Worm (Caenorhabditis elegans) whole organism, L3 larva: ENCODE results near the gene srh-276.

ENCODE experiments used
- R02D3.7 ChIP-seq: fragments of 150-350 bp; optimal IDR thresholded peaks from 2 replicates; lab custom pipeline; 2014; ENCODE audit warnings: missing biosample characterization, missing genetic modification characterization
- ama-1 ChIP-seq: fragments of 150-350 bp; optimal IDR thresholded peaks from 2 replicates; lab custom pipeline; 2018
- ceh-16 ChIP-seq: sonication (generic microtip); optimal IDR thresholded peaks from 2 replicates; lab custom pipeline; 2017; ENCODE audit warnings: missing biosample characterization, missing genetic modification characterization
- ceh-9 ChIP-seq: sonication (generic microtip); optimal IDR thresholded peaks from 2 replicates; lab custom pipeline; 2018; ENCODE audit warnings: missing biosample characterization, missing genetic modification characterization
- daf-12 ChIP-seq: fragments of 150-350 bp; optimal IDR thresholded peaks from 2 replicates; lab custom pipeline; 2014; ENCODE audit warnings: missing biosample characterization, missing genetic modification reagents, missing genetic modification characterization
- egl-27 ChIP-seq: sonication (generic microtip); optimal IDR thresholded peaks from 4 replicates; lab custom pipeline; 2017; ENCODE audit warnings: missing biosample characterization, missing genetic modification reagents, missing genetic modification characterization
- egl-5 ChIP-seq: fragments of 150-350 bp; optimal IDR thresholded peaks from 2 replicates; lab custom pipeline; 2017; ENCODE audit warnings: missing biosample characterization, missing genetic modification reagents, missing genetic modification characterization, inconsistent platforms
- elt-1 ChIP-seq: fragments of 150-350 bp; optimal IDR thresholded peaks from 2 replicates; lab custom pipeline; 2014; ENCODE audit warnings: missing biosample characterization, missing genetic modification characterization
- elt-2 ChIP-seq: sonication (generic microtip); optimal IDR thresholded peaks from 2 replicates; lab custom pipeline; 2016; ENCODE audit warnings: missing genetic modification reagents, mild to moderate bottlenecking, missing genetic modification characterization, missing compliant biosample characterization
- elt-3 ChIP-seq, 3 experiments: fragments of 150-350 bp in 1 of 3; sonication (generic microtip) in 2 of 3; optimal IDR thresholded peaks; 2 replicates in 2 of 3; 4 replicates in 1 of 3; lab custom pipeline; 2014 to 2017; ENCODE audit warnings: missing biosample characterization in 3 of 3, missing genetic modification characterization in 3 of 3
- fkh-10 ChIP-seq: sonication (generic microtip); optimal IDR thresholded peaks from 2 replicates; lab custom pipeline; 2017; ENCODE audit warnings: missing biosample characterization, missing genetic modification reagents, missing genetic modification characterization
- fos-1 ChIP-seq: fragments of 150-350 bp; optimal IDR thresholded peaks from 2 replicates; lab custom pipeline; 2014; ENCODE audit warnings: missing biosample characterization, missing genetic modification characterization
- hmg-11 ChIP-seq: sonication (generic microtip); optimal IDR thresholded peaks from 2 replicates; lab custom pipeline; 2016; ENCODE audit warnings: missing genetic modification characterization, missing compliant biosample characterization
- lin-39 ChIP-seq: fragments of 150-350 bp; optimal IDR thresholded peaks from 2 replicates; lab custom pipeline; 2018; ENCODE audit warnings: missing biosample characterization, missing genetic modification reagents, missing genetic modification characterization
- lsy-12 ChIP-seq: sonication (generic microtip); optimal IDR thresholded peaks from 2 replicates; lab custom pipeline; 2016; ENCODE audit warnings: mild to moderate bottlenecking, missing genetic modification characterization, missing compliant biosample characterization
- nfya-1 ChIP-seq: sonication (generic microtip); optimal IDR thresholded peaks from 2 replicates; lab custom pipeline; 2017; ENCODE audit warnings: missing genetic modification characterization, mild to moderate bottlenecking, missing compliant biosample characterization, antibody characterized with exemption, moderate library complexity; ENCODE audit not compliant: insufficient read depth
- nhr-11 ChIP-seq: fragments of 150-350 bp; optimal IDR thresholded peaks from 2 replicates; lab custom pipeline; 2014; ENCODE audit warnings: missing biosample characterization, missing genetic modification characterization
- nhr-23 ChIP-seq: fragments of 150-350 bp; optimal IDR thresholded peaks from 2 replicates; lab custom pipeline; 2014; ENCODE audit warnings: missing biosample characterization, missing genetic modification reagents, missing genetic modification characterization
- nhr-237 ChIP-seq: fragments of 150-350 bp; optimal IDR thresholded peaks from 2 replicates; lab custom pipeline; 2014; ENCODE audit warnings: missing biosample characterization, missing genetic modification characterization
- nhr-25 ChIP-seq: sonication (generic microtip); optimal IDR thresholded peaks from 2 replicates; lab custom pipeline; 2017; ENCODE audit warnings: missing biosample characterization, missing genetic modification characterization
- nhr-28 ChIP-seq: fragments of 150-350 bp; optimal IDR thresholded peaks from 2 replicates; lab custom pipeline; 2014; ENCODE audit warnings: missing biosample characterization, missing genetic modification characterization
- nhr-43 ChIP-seq: sonication (generic microtip); optimal IDR thresholded peaks from 2 replicates; lab custom pipeline; 2016; ENCODE audit warnings: mild to moderate bottlenecking, missing genetic modification characterization, missing compliant biosample characterization; ENCODE audit not compliant: poor library complexity, severe bottlenecking
- nhr-67 ChIP-seq: fragments of 150-350 bp; optimal IDR thresholded peaks from 2 replicates; lab custom pipeline; 2014; ENCODE audit warnings: missing biosample characterization, missing genetic modification characterization
- nhr-76 ChIP-seq: fragments of 150-350 bp; sonication (generic microtip); optimal IDR thresholded peaks from 5 replicates; lab custom pipeline; 2014; ENCODE audit warnings: missing biosample characterization, missing genetic modification characterization
- nhr-77 ChIP-seq: fragments of 150-350 bp; optimal IDR thresholded peaks from 2 replicates; lab custom pipeline; 2014; ENCODE audit warnings: missing biosample characterization, missing genetic modification characterization
- pqm-1 ChIP-seq: fragments of 150-350 bp; optimal IDR thresholded peaks from 2 replicates; lab custom pipeline; 2017; ENCODE audit warnings: missing biosample characterization, missing genetic modification characterization, inconsistent platforms
- sea-2 ChIP-seq: fragments of 150-350 bp; sonication (generic microtip); optimal IDR thresholded peaks from 4 replicates; lab custom pipeline; 2014; ENCODE audit warnings: missing biosample characterization, missing genetic modification reagents, missing genetic modification characterization
- unc-39 ChIP-seq: sonication (generic microtip); optimal IDR thresholded peaks from 4 replicates; lab custom pipeline; 2017; ENCODE audit warnings: missing biosample characterization, missing genetic modification characterization
- unc-62 ChIP-seq: fragments of 150-350 bp; sonication (generic microtip); optimal IDR thresholded peaks from 4 replicates; lab custom pipeline; 2014; ENCODE audit warnings: missing biosample characterization, missing genetic modification reagents, missing genetic modification characterization
- zag-1 ChIP-seq: fragments of 150-350 bp; optimal IDR thresholded peaks from 2 replicates; lab custom pipeline; 2014; ENCODE audit warnings: missing biosample characterization, missing genetic modification characterization
- ztf-4 ChIP-seq: fragments of 150-350 bp; optimal IDR thresholded peaks from 2 replicates; lab custom pipeline; 2014; ENCODE audit warnings: missing biosample characterization, missing genetic modification characterization

The srh-276 gene

ce11 chrV:15511613-15512216 lies 17.5 kb upstream of the srh-276 start, which contains the start of gene rpl-38 (continued):
- TF ChIP-seq egl-5 (tag; lab: Kevin White, UChicago), result peak; percentile 88
- TF ChIP-seq nhr-67 (tag; lab: Kevin White, UChicago), result no peak
- peak; percentile 47 for TF ChIP-seq lsy-12 (tag; lab: Kevin White, UChicago)
- TF ChIP-seq ceh-16 (tag; lab: Kevin White, UChicago), result no peak
- TF ChIP-seq hmg-11 (tag; lab: Kevin White, UChicago), result peak; percentile 84
- TF ChIP-seq nhr-77 (tag; lab: Kevin White, UChicago), result no peak
- TF ChIP-seq nfya-1, result peak; percentile 95
- peak; percentile 74 for TF ChIP-seq pqm-1 (tag; lab: Kevin White, UChicago)
- no peak for TF ChIP-seq nhr-28 (tag; lab: Kevin White, UChicago)
- TF ChIP-seq nhr-23 (tag; lab: Kevin White, UChicago), result peak; percentile 88
- TF ChIP-seq fkh-10 (GFP tag; lab: Kevin White, UChicago), result peak; percentile 70
- peak; percentile 94 for TF ChIP-seq lin-39
- TF ChIP-seq ama-1 (lab: Kevin White, UChicago), result no peak
- TF ChIP-seq nhr-76 (tag; lab: Kevin White, UChicago), result no peak
- TF ChIP-seq, all 47 proteins: peak for 20

- TF ChIP-seq sea-2 (GFP tag; lab: Kevin White, UChicago) (no peak), elt-3 (tag; optimal IDR thresholded peaks at IDR 0.05; lab: Kevin White, UChicago) (no peak), nhr-25 (tag; lab: Kevin White, UChicago) (no peak)
Observed at ce11 chrV:15512856-15513756, 16.1 kb upstream of the srh-276 start.

- no peak for TF ChIP-seq fos-1 (tag; lab: Kevin White, UChicago)
- TF ChIP-seq pqm-1 (tag; lab: Kevin White, UChicago), result peak; percentile 54
- peak; percentile 36 for TF ChIP-seq elt-2 (tag; lab: Kevin White, UChicago)
Observed at ce11 chrV:15515365-15515764, 13.8 kb upstream of the srh-276 start.

ce11 chrV:15516476-15516875 lies 12.7 kb upstream of the srh-276 start:
- TF ChIP-seq elt-2 (tag; lab: Kevin White, UChicago) (no peak), daf-12 (no peak), ceh-9 (tag; lab: Kevin White, UChicago) (no peak), unc-62 (no peak), nhr-43 (tag; lab: Kevin White, UChicago) (no peak), nhr-11 (tag; lab: Kevin White, UChicago) (no peak), unc-39 (tag; lab: Kevin White, UChicago) (no peak), ceh-16 (tag; lab: Kevin White, UChicago) (no peak), nhr-76 (tag; lab: Kevin White, UChicago) (no peak)
- TF ChIP-seq, all 47 proteins: peak for 0

- TF ChIP-seq R02D3.7 (no peak), nhr-28 (tag; lab: Kevin White, UChicago) (no peak), nhr-237 (tag; lab: Kevin White, UChicago) (no peak)
Observed at ce11 chrV:15517413-15517812, 11.8 kb upstream of the srh-276 start, which contains the start of gene F21A3.3. F21A3.3 (plus strand) TSS chrV:15517713.

ce11 chrV:15519845-15520244 lies 9.3 kb upstream of the srh-276 start:
- TF ChIP-seq unc-39 (tag; lab: Kevin White, UChicago) (no peak), egl-5 (tag; lab: Kevin White, UChicago) (no peak), nhr-43 (tag; lab: Kevin White, UChicago) (no peak), ama-1 (lab: Kevin White, UChicago) (no peak), nhr-11 (tag; lab: Kevin White, UChicago) (no peak), zag-1 (tag; lab: Kevin White, UChicago) (no peak), R02D3.7 (no peak), nhr-23 (tag; lab: Kevin White, UChicago) (no peak), nhr-77 (tag; lab: Kevin White, UChicago) (no peak), egl-27 (tag; lab: Kevin White, UChicago) (no peak), ztf-4 (tag; lab: Kevin White, UChicago) (no peak), nhr-67 (tag; lab: Kevin White, UChicago) (no peak), nhr-25 (tag; lab: Kevin White, UChicago) (no peak), ceh-16 (tag; lab: Kevin White, UChicago) (no peak), elt-3 (tag; optimal IDR thresholded peaks at IDR 0.05; lab: Kevin White, UChicago) (no peak), elt-1 (tag; lab: Kevin White, UChicago) (no peak)
